Fruit fly (Drosophila melanogaster) whole organism, prepupa: ENCODE measurements around the gene Polr3E.

Source experiments
- Blimp-1 ChIP-seq: fragments of 200-800 bp; sonication (Bioruptor generic); optimal IDR thresholded peaks from 3 replicates; lab custom pipeline; 2017; ENCODE audit warnings: missing biosample characterization, missing genetic modification characterization, mild to moderate bottlenecking, moderate library complexity, missing genetic modification reagents
- CG10631 ChIP-seq: fragments of 200-800 bp; sonication (Bioruptor generic); optimal IDR thresholded peaks from 2 replicates; lab custom pipeline; 2016; ENCODE audit warnings: missing biosample characterization, missing genetic modification characterization
- CG11294 ChIP-seq: fragments of 200-800 bp; sonication (Bioruptor generic); IDR thresholded peaks from 2 replicates; pipeline ENCODE4 v1.3.6; 2022; ENCODE audit warnings: missing biosample characterization, missing genetic modification characterization
- CG11762 ChIP-seq: fragments of 200-800 bp; sonication (Bioruptor generic); optimal IDR thresholded peaks from 3 replicates; lab custom pipeline; 2016; ENCODE audit warnings: missing biosample characterization, missing genetic modification characterization; ENCODE audit not compliant: insufficient read depth
- CG15336 ChIP-seq: fragments of 200-800 bp; sonication (Bioruptor generic); IDR thresholded peaks from 2 replicates; pipeline ENCODE4 v1.3.6; 2022; ENCODE audit warnings: missing biosample characterization, missing genetic modification characterization
- CG1621 ChIP-seq: fragments of 200-800 bp; sonication (Bioruptor generic); optimal IDR thresholded peaks from 3 replicates; lab custom pipeline; 2018; ENCODE audit warnings: missing biosample characterization, mild to moderate bottlenecking, missing genetic modification characterization
- CG3032 ChIP-seq: fragments of 200-800 bp; optimal IDR thresholded peaks from 2 replicates; lab custom pipeline; 2019; ENCODE audit warnings: missing biosample characterization, mild to moderate bottlenecking, missing genetic modification characterization, moderate library complexity
- CG31627 ChIP-seq: fragments of 200-800 bp; sonication (Bioruptor generic); optimal IDR thresholded peaks from 3 replicates; lab custom pipeline; 2016; ENCODE audit warnings: missing biosample characterization, missing genetic modification characterization
- CG32006 ChIP-seq: fragments of 200-800 bp; sonication (Bioruptor generic); optimal IDR thresholded peaks from 3 replicates; lab custom pipeline; 2017; ENCODE audit warnings: missing biosample characterization, mild to moderate bottlenecking, missing genetic modification characterization
- CG3919 ChIP-seq: fragments of 200-800 bp; sonication (Bioruptor generic); optimal IDR thresholded peaks from 3 replicates; lab custom pipeline; 2016; ENCODE audit warnings: missing biosample characterization, missing genetic modification characterization
- CG4318 ChIP-seq: fragments of 200-800 bp; sonication (Bioruptor generic); optimal IDR thresholded peaks from 3 replicates; lab custom pipeline; 2017; ENCODE audit warnings: missing biosample characterization, mild to moderate bottlenecking, missing genetic modification characterization
- CG6163 ChIP-seq: fragments of 200-800 bp; sonication (Bioruptor generic); IDR thresholded peaks from 3 replicates; pipeline ENCODE4 v1.3.6; 2022; ENCODE audit warnings: missing biosample characterization, missing genetic modification characterization
- CG6276 ChIP-seq: fragments of 200-800 bp; sonication (Bioruptor generic); optimal IDR thresholded peaks from 2 replicates; lab custom pipeline; 2017; ENCODE audit warnings: missing biosample characterization, mild to moderate bottlenecking, missing genetic modification characterization
- CG6792 ChIP-seq: fragments of 200-800 bp; sonication (Bioruptor generic); optimal IDR thresholded peaks from 3 replicates; lab custom pipeline; 2016; ENCODE audit warnings: missing biosample characterization, missing genetic modification characterization
- CG7368 ChIP-seq: fragments of 200-800 bp; sonication (Bioruptor generic); optimal IDR thresholded peaks from 3 replicates; lab custom pipeline; 2016; ENCODE audit warnings: missing biosample characterization, missing genetic modification characterization
- CG8632 ChIP-seq: fragments of 200-800 bp; sonication (Bioruptor generic); optimal IDR thresholded peaks from 3 replicates; lab custom pipeline; 2016; ENCODE audit warnings: missing biosample characterization, missing genetic modification characterization
- CG9139 ChIP-seq: fragments of 200-800 bp; sonication (Bioruptor generic); optimal IDR thresholded peaks from 3 replicates; lab custom pipeline; 2017; ENCODE audit warnings: missing biosample characterization, mild to moderate bottlenecking, missing genetic modification characterization
- Eip75B ChIP-seq: fragments of 200-800 bp; sonication (Bioruptor generic); optimal IDR thresholded peaks from 3 replicates; lab custom pipeline; 2016; ENCODE audit warnings: missing biosample characterization, missing genetic modification characterization
- Eip78C ChIP-seq: fragments of 200-800 bp; sonication (Bioruptor generic); peaks from one replicate; lab custom pipeline; 2016; ENCODE audit warnings: missing biosample characterization, missing genetic modification characterization
- Eip93F ChIP-seq: fragments of 200-800 bp; sonication (Bioruptor generic); optimal IDR thresholded peaks from 2 replicates; lab custom pipeline; 2016; ENCODE audit warnings: missing biosample characterization, mild to moderate bottlenecking, missing genetic modification characterization
- Gug ChIP-seq: fragments of 200-800 bp; sonication (Bioruptor generic); IDR thresholded peaks from 2 replicates; pipeline ENCODE4 v1.3.6; 2022; ENCODE audit warnings: missing biosample characterization, missing genetic modification characterization
- Hr38 ChIP-seq: sonication (Bioruptor generic); optimal IDR thresholded peaks from 2 replicates; lab custom pipeline; 2016; ENCODE audit warnings: missing biosample characterization, missing genetic modification characterization
- Hr39 ChIP-seq: fragments of 200-800 bp; sonication (Bioruptor generic); optimal IDR thresholded peaks from 2 replicates; lab custom pipeline; 2016; ENCODE audit warnings: missing biosample characterization, missing genetic modification characterization
- Hr4 ChIP-seq: fragments of 200-800 bp; sonication (Bioruptor generic); optimal IDR thresholded peaks from 3 replicates; lab custom pipeline; 2016; ENCODE audit warnings: missing biosample characterization, missing genetic modification characterization
- Met ChIP-seq: fragments of 200-800 bp; sonication (Bioruptor generic); optimal IDR thresholded peaks from 3 replicates; lab custom pipeline; 2016; ENCODE audit warnings: missing biosample characterization, missing genetic modification characterization
- OdsH ChIP-seq: fragments of 200-800 bp; sonication (Bioruptor generic); optimal IDR thresholded peaks from 3 replicates; lab custom pipeline; 2016; ENCODE audit warnings: missing biosample characterization, missing genetic modification characterization
- Smox ChIP-seq: fragments of 200-800 bp; sonication (Bioruptor generic); optimal IDR thresholded peaks from 3 replicates; lab custom pipeline; 2016; ENCODE audit warnings: missing biosample characterization, missing genetic modification characterization
- Sox14 ChIP-seq: fragments of 200-800 bp; sonication (Bioruptor generic); optimal IDR thresholded peaks from 3 replicates; lab custom pipeline; 2016; ENCODE audit warnings: missing biosample characterization, missing genetic modification characterization
- achi ChIP-seq: fragments of 200-800 bp; sonication (Bioruptor generic); optimal IDR thresholded peaks from 3 replicates; lab custom pipeline; 2016; ENCODE audit warnings: missing biosample characterization, missing genetic modification characterization
- acj6 ChIP-seq: fragments of 200-800 bp; sonication (Bioruptor generic); optimal IDR thresholded peaks from 3 replicates; lab custom pipeline; 2016; ENCODE audit warnings: missing biosample characterization, missing genetic modification characterization
- cyc ChIP-seq: fragments of 200-800 bp; sonication (Bioruptor generic); optimal IDR thresholded peaks from 3 replicates; lab custom pipeline; 2016; ENCODE audit warnings: missing biosample characterization, missing genetic modification characterization
- dac ChIP-seq: fragments of 200-800 bp; sonication (Bioruptor generic); optimal IDR thresholded peaks from 2 replicates; lab custom pipeline; 2017; ENCODE audit warnings: missing biosample characterization, mild to moderate bottlenecking, missing genetic modification characterization
- eg ChIP-seq: fragments of 200-800 bp; sonication (Bioruptor generic); IDR thresholded peaks from 3 replicates; pipeline ENCODE4 v1.3.6; 2022; ENCODE audit warnings: missing biosample characterization, missing genetic modification characterization
- esn ChIP-seq: fragments of 200-800 bp; sonication (Bioruptor generic); optimal IDR thresholded peaks from 2 replicates; lab custom pipeline; 2016; ENCODE audit warnings: missing biosample characterization, mild to moderate bottlenecking, missing genetic modification characterization, moderate library complexity
- fd85E ChIP-seq: fragments of 200-800 bp; sonication (Bioruptor generic); optimal IDR thresholded peaks from 3 replicates; lab custom pipeline; 2016; ENCODE audit warnings: missing biosample characterization, missing genetic modification characterization
- fkh ChIP-seq: fragments of 200-800 bp; sonication (Bioruptor generic); optimal IDR thresholded peaks from 3 replicates; lab custom pipeline; 2017; ENCODE audit warnings: missing biosample characterization, mild to moderate bottlenecking, missing genetic modification characterization, moderate library complexity
- net ChIP-seq: fragments of 200-800 bp; sonication (Bioruptor generic); optimal IDR thresholded peaks from 3 replicates; lab custom pipeline; 2016; ENCODE audit warnings: missing biosample characterization, missing genetic modification characterization
- pdm3 ChIP-seq: fragments of 200-800 bp; sonication (Bioruptor generic); optimal IDR thresholded peaks from 3 replicates; lab custom pipeline; 2016; ENCODE audit warnings: missing biosample characterization, missing genetic modification characterization
- ss ChIP-seq, 2 experiments: fragments of 200-800 bp; sonication (Bioruptor generic); optimal IDR thresholded peaks; 2 replicates in 1 of 2; 3 replicates in 1 of 2; lab custom pipeline; 2017 to 2018; ENCODE audit warnings: mild to moderate bottlenecking in 2 of 2, missing biosample characterization in 2 of 2, missing genetic modification characterization in 2 of 2, moderate library complexity in 1 of 2
- svp ChIP-seq: fragments of 200-800 bp; sonication (Bioruptor generic); peaks from one replicate; lab custom pipeline; 2016; ENCODE audit warnings: missing biosample characterization, missing genetic modification characterization
- topi ChIP-seq: fragments of 200-800 bp; sonication (Bioruptor generic); optimal IDR thresholded peaks from 3 replicates; lab custom pipeline; 2016; ENCODE audit warnings: missing biosample characterization, missing genetic modification characterization

Polr3E gene

DNA sequence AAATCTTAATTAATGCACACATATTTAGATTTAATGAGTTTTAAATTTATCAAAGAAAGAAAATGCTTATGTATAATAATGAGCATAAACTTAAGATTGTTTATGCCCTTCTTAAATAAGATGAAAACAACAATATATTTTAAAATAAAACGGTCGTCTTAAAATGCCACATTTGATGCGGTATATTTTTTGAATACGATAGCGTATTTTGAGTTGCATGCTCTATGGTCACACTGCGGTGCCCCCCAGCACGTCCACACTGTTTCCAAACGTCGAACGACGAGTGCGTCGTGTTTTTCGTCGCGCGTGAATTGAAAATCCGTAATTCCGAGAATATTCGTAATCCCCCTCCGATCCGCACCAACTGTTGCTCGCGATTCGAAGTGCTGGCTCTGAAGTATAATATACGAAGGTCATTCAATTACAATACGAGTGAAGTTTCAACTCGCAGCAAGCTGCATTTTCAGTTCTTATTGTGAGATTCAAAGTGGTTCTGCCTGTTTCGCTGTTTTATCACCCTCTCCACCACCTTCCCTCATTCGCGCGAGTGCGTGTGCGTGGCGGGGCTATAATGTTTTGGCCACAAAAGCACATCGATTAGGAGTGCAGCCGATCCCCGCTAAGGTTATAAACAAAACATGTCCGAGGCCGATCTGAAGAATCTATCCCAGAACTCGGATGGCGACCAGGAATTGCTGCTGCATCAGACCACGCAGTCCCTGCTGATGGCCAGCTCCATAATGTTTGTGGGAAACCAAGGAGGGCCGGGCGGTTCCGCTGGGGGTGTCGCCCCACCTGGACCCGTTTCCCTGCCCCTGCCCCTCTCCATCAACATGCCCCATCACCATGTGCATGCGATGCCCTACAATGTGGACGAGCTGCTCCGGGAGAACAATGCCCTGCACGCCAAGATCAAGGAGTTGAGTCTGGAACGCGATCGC is 2.9 kb downstream of the Polr3E start, which contains the start of gene siz (continued):
- TF ChIP-seq Met (GFP tag; lab: Kevin White, UChicago) (peak; percentile 20), esn (GFP tag; lab: Kevin White, UChicago) (peak; percentile 39), Smox (GFP tag; lab: Kevin White, UChicago) (peak; percentile 25), CG11762 (no peak)

- TF ChIP-seq CG31627 (no peak), fd85E (GFP tag; lab: Kevin White, UChicago) (no peak), CG3032 (no peak), CG10631 (no peak), CG6792 (GFP tag; lab: Kevin White, UChicago) (no peak), CG32006 (GFP tag; lab: Kevin White, UChicago) (no peak), CG15336 (GFP tag; lab: Robert Waterston, UW) (no peak)
Observed at dm6 chr3L:21035231-21035630, 3.6 kb downstream of the Polr3E start.

- TF ChIP-seq esn (GFP tag; lab: Kevin White, UChicago) (peak; percentile 5), Hr38 (GFP tag; lab: Kevin White, UChicago) (no peak), Met (GFP tag; lab: Kevin White, UChicago) (peak; percentile 2), CG11294 (GFP tag; lab: Robert Waterston, UW) (no peak), topi (GFP tag; lab: Kevin White, UChicago) (no peak), Sox14 (GFP tag; lab: Kevin White, UChicago) (no peak), OdsH (GFP tag; lab: Kevin White, UChicago) (no peak), Hr4 (GFP tag; lab: Kevin White, UChicago) (no peak), svp (peak; percentile 65), CG6276 (GFP tag; lab: Kevin White, UChicago) (no peak), Eip78C (no peak), dac (no peak), fkh (GFP tag; lab: Kevin White, UChicago) (peak; percentile 84), CG9139 (GFP tag; lab: Kevin White, UChicago) (no peak), ss (GFP tag; optimal IDR thresholded peaks at IDR 0.05; lab: Kevin White, UChicago) (no peak), CG8632 (GFP tag; lab: Kevin White, UChicago) (no peak), Blimp-1 (GFP tag; lab: Kevin White, UChicago) (no peak), CG7368 (no peak), eg (no peak; the same call in 2 of the 3 replicates), CG3919 (GFP tag; lab: Kevin White, UChicago) (no peak), Eip93F (GFP tag; lab: Kevin White, UChicago) (no peak), CG1621 (tag; lab: Kevin White, UChicago) (no peak), CG6163 (GFP tag; lab: Robert Waterston, UW) (0 out of 3 replicates have a peak, but pooled peaks have one; percentile 14), fd85E (GFP tag; lab: Kevin White, UChicago) (no peak)
Observed at dm6 chr3L:21036257-21036957, 4.8 kb downstream of the Polr3E start.

dm6 chr3L:21037404-21037803 is 5.8 kb downstream of the Polr3E start:
- no peak for TF ChIP-seq Eip93F (GFP tag; lab: Kevin White, UChicago)
- peak; percentile 48 for TF ChIP-seq Hr39 (GFP tag; lab: Kevin White, UChicago)
- peak; percentile 40 for TF ChIP-seq Eip75B (GFP tag; lab: Kevin White, UChicago)
- peak; percentile 28 for TF ChIP-seq Smox (GFP tag; lab: Kevin White, UChicago)
- peak; percentile 9 for TF ChIP-seq CG11762
- TF ChIP-seq achi (GFP tag; lab: Kevin White, UChicago), result peak; percentile 58
- peak; percentile 64 for TF ChIP-seq CG3919 (GFP tag; lab: Kevin White, UChicago)
- peak; percentile 53 for TF ChIP-seq esn (GFP tag; lab: Kevin White, UChicago)
- TF ChIP-seq pdm3 (GFP tag; lab: Kevin White, UChicago), result peak; percentile 64
- TF ChIP-seq ss (GFP tag; optimal IDR thresholded peaks at IDR 0.05; lab: Kevin White, UChicago), result no peak
- TF ChIP-seq fd85E (GFP tag; lab: Kevin White, UChicago), result no peak
- TF ChIP-seq Gug (GFP tag; lab: Robert Waterston, UW), result no peak
- no peak for TF ChIP-seq CG11294 (GFP tag; lab: Robert Waterston, UW)
- peak; percentile 67 for TF ChIP-seq OdsH (GFP tag; lab: Kevin White, UChicago)
- TF ChIP-seq CG7368, result peak; percentile 8
- TF ChIP-seq net (GFP tag; lab: Kevin White, UChicago), result peak; percentile 56
- peak; percentile 56 for TF ChIP-seq CG6276 (GFP tag; lab: Kevin White, UChicago)
- peak; percentile 80 for TF ChIP-seq CG15336 (GFP tag; lab: Robert Waterston, UW)
- peak; percentile 88 for TF ChIP-seq Eip78C
- peak; percentile 75 for TF ChIP-seq svp
- peak; percentile 68; the same call in 2 of the 3 replicates for TF ChIP-seq eg
- TF ChIP-seq cyc (GFP tag; lab: Kevin White, UChicago), result peak; percentile 29
- TF ChIP-seq acj6, result peak; percentile 50
- peak; percentile 45 for TF ChIP-seq CG4318
- peak; percentile 65; the same call in 2 of the 3 replicates for TF ChIP-seq CG6163 (GFP tag; lab: Robert Waterston, UW)
